Worm (Caenorhabditis elegans) whole organism, L1 larva: Measurements from ENCODE around the gene tif-1A.

ENCODE experiments used
- C04F5.9 ChIP-seq: sonication (generic microtip); optimal IDR thresholded peaks from 2 replicates; lab custom pipeline; 2016; ENCODE audit warnings: missing genetic modification characterization, missing compliant biosample characterization
- C16A3.4 ChIP-seq: fragments of 150-350 bp; optimal IDR thresholded peaks from 2 replicates; lab custom pipeline; 2014; ENCODE audit warnings: missing biosample characterization, missing genetic modification characterization
- C34B4.2 ChIP-seq: sonication (generic microtip); optimal IDR thresholded peaks from 2 replicates; lab custom pipeline; 2017; ENCODE audit warnings: mild to moderate bottlenecking, missing genetic modification characterization, missing compliant biosample characterization
- alr-1 ChIP-seq: fragments of 200-800 bp; sonication (Bioruptor generic); optimal IDR thresholded peaks from 2 replicates; lab custom pipeline; 2018; ENCODE audit warnings: borderline replicate concordance, mild to moderate bottlenecking, missing genetic modification characterization, missing compliant biosample characterization
- ama-1 ChIP-seq: fragments of 150-350 bp; optimal IDR thresholded peaks from 2 replicates; lab custom pipeline; 2014
- blmp-1 ChIP-seq: fragments of 150-350 bp; optimal IDR thresholded peaks from 2 replicates; lab custom pipeline; 2014; ENCODE audit warnings: missing biosample characterization, missing genetic modification characterization
- ceh-63 ChIP-seq: fragments of 200-800 bp; sonication (Bioruptor generic); optimal IDR thresholded peaks from 2 replicates; lab custom pipeline; 2018; ENCODE audit warnings: mild to moderate bottlenecking, missing genetic modification characterization, missing compliant biosample characterization
- ceh-90 ChIP-seq: sonication (generic microtip); optimal IDR thresholded peaks from 2 replicates; lab custom pipeline; 2016; ENCODE audit warnings: missing genetic modification characterization, missing compliant biosample characterization
- efl-1 ChIP-seq, 4 experiments: fragments of 150-350 bp; optimal IDR thresholded peaks in 3 of 4; peaks in 1 of 4; 1 replicate in 1 of 4; 2 replicates in 3 of 4; lab custom pipeline; 2014; ENCODE audit warnings: missing biosample characterization in 2 of 4, missing genetic modification characterization in 2 of 4, missing genetic modification reagents in 2 of 4
- egl-13 ChIP-seq: sonication (generic microtip); optimal IDR thresholded peaks from 2 replicates; lab custom pipeline; 2016; ENCODE audit warnings: missing genotype, missing genetic modification reagents, missing genetic modification characterization, missing compliant biosample characterization
- fkh-10 ChIP-seq: sonication (generic microtip); optimal IDR thresholded peaks from 2 replicates; lab custom pipeline; 2017; ENCODE audit warnings: missing biosample characterization, missing genetic modification reagents, missing genetic modification characterization
- fkh-4 ChIP-seq: sonication (generic microtip); optimal IDR thresholded peaks from 2 replicates; lab custom pipeline; 2016; ENCODE audit warnings: missing compliant biosample characterization, missing genetic modification characterization, borderline replicate concordance
- fkh-8 ChIP-seq: sonication (generic microtip); optimal IDR thresholded peaks from 2 replicates; lab custom pipeline; 2016; ENCODE audit warnings: mild to moderate bottlenecking, missing genetic modification characterization, missing compliant biosample characterization
- fos-1 ChIP-seq: fragments of 150-350 bp; optimal IDR thresholded peaks from 2 replicates; lab custom pipeline; 2014; ENCODE audit warnings: missing biosample characterization, missing genetic modification characterization
- grh-1 ChIP-seq: fragments of 200-800 bp; sonication (Bioruptor generic); IDR thresholded peaks from 2 replicates; pipeline ENCODE4 v1.3.6; 2022; ENCODE audit warnings: missing genetic modification reagents, missing genetic modification characterization, missing compliant biosample characterization
- hlh-17 ChIP-seq: fragments of 200-800 bp; sonication (Bioruptor generic); optimal IDR thresholded peaks from 2 replicates; lab custom pipeline; 2018; ENCODE audit warnings: missing genetic modification characterization, mild to moderate bottlenecking, missing compliant biosample characterization, moderate library complexity, borderline replicate concordance
- isw-1 ChIP-seq: fragments of 200-800 bp; sonication (Bioruptor generic); IDR thresholded peaks from 2 replicates; pipeline ENCODE4 v1.3.6; 2022; ENCODE audit warnings: missing genetic modification characterization, missing compliant biosample characterization
- lin-13 ChIP-seq: fragments of 150-350 bp; optimal IDR thresholded peaks from 2 replicates; lab custom pipeline; 2014; ENCODE audit warnings: missing biosample characterization, missing genetic modification reagents, missing genetic modification characterization
- lin-14 ChIP-seq: fragments of 200-800 bp; sonication (Bioruptor generic); optimal IDR thresholded peaks from 2 replicates; lab custom pipeline; 2018; ENCODE audit warnings: mild to moderate bottlenecking, missing genetic modification characterization, moderate library complexity, missing compliant biosample characterization
- lin-15B ChIP-seq: fragments of 150-350 bp; sonication (generic microtip); optimal IDR thresholded peaks from 3 replicates; lab custom pipeline; 2014; ENCODE audit warnings: missing biosample characterization, missing genetic modification characterization
- lin-35 ChIP-seq, 2 experiments: fragments of 150-350 bp; optimal IDR thresholded peaks; 2 replicates each; lab custom pipeline; 2014; ENCODE audit warnings: missing biosample characterization in 2 of 2, missing genetic modification characterization in 2 of 2, missing genetic modification reagents in 2 of 2
- lsy-2 ChIP-seq, 2 experiments: fragments of 150-350 bp; optimal IDR thresholded peaks; 2 replicates each; lab custom pipeline; 2014; ENCODE audit warnings: missing biosample characterization in 2 of 2, missing genetic modification characterization in 2 of 2
- mab-9 ChIP-seq: fragments of 200-800 bp; sonication (Bioruptor generic); IDR thresholded peaks from 2 replicates; pipeline ENCODE4 v1.3.6; 2022; ENCODE audit warnings: missing genetic modification reagents, missing genetic modification characterization, missing compliant biosample characterization
- mdl-1 ChIP-seq, 2 experiments: fragments of 150-350 bp; optimal IDR thresholded peaks; 2 replicates each; lab custom pipeline; 2014 to 2017; ENCODE audit warnings: missing biosample characterization in 2 of 2, missing genetic modification characterization in 2 of 2, inconsistent platforms in 1 of 2
- mep-1 ChIP-seq: fragments of 150-350 bp; optimal IDR thresholded peaks from 2 replicates; lab custom pipeline; 2014; ENCODE audit warnings: missing biosample characterization, missing genetic modification characterization
- nhr-12 ChIP-seq: sonication (generic microtip); optimal IDR thresholded peaks from 2 replicates; lab custom pipeline; 2017; ENCODE audit warnings: missing biosample characterization, missing genetic modification characterization
- nhr-28 ChIP-seq: fragments of 150-350 bp; optimal IDR thresholded peaks from 2 replicates; lab custom pipeline; 2014; ENCODE audit warnings: missing biosample characterization, missing genetic modification characterization
- nhr-71 ChIP-seq: sonication (generic microtip); optimal IDR thresholded peaks from 2 replicates; lab custom pipeline; 2016; ENCODE audit warnings: mild to moderate bottlenecking, missing genetic modification characterization, moderate library complexity, missing compliant biosample characterization
- nhr-76 ChIP-seq: sonication (generic microtip); optimal IDR thresholded peaks from 2 replicates; lab custom pipeline; 2017; ENCODE audit warnings: missing biosample characterization, missing genetic modification characterization
- nhr-77 ChIP-seq: fragments of 150-350 bp; optimal IDR thresholded peaks from 2 replicates; lab custom pipeline; 2014; ENCODE audit warnings: missing biosample characterization, missing genetic modification characterization
- nhr-84 ChIP-seq: sonication (generic microtip); optimal IDR thresholded peaks from 2 replicates; lab custom pipeline; 2017; ENCODE audit warnings: missing biosample characterization, missing genetic modification characterization
- snu-23 ChIP-seq: sonication (generic microtip); optimal IDR thresholded peaks from 2 replicates; lab custom pipeline; 2016; ENCODE audit warnings: missing genetic modification characterization, missing compliant biosample characterization
- sptf-1 ChIP-seq: fragments of 150-350 bp; optimal IDR thresholded peaks from 2 replicates; lab custom pipeline; 2014; ENCODE audit warnings: missing biosample characterization, missing genetic modification characterization
- sup-37 ChIP-seq: fragments of 200-800 bp; sonication (Bioruptor generic); optimal IDR thresholded peaks from 2 replicates; lab custom pipeline; 2018; ENCODE audit warnings: mild to moderate bottlenecking, missing genetic modification characterization, missing compliant biosample characterization
- swsn-7 ChIP-seq: sonication (generic microtip); optimal IDR thresholded peaks from 2 replicates; lab custom pipeline; 2016; ENCODE audit warnings: missing genetic modification characterization, missing compliant biosample characterization
- unc-130 ChIP-seq: fragments of 150-350 bp; optimal IDR thresholded peaks from 2 replicates; lab custom pipeline; 2017; ENCODE audit warnings: missing biosample characterization, missing genetic modification characterization, inconsistent platforms
- unc-30 ChIP-seq: sonication (generic microtip); optimal IDR thresholded peaks from 2 replicates; lab custom pipeline; 2017; ENCODE audit warnings: missing biosample characterization, missing genetic modification characterization
- unc-62 ChIP-seq: fragments of 150-350 bp; optimal IDR thresholded peaks from 2 replicates; lab custom pipeline; 2014; ENCODE audit warnings: missing biosample characterization, missing genetic modification reagents, missing genetic modification characterization
- unc-86 ChIP-seq: sonication (generic microtip); optimal IDR thresholded peaks from 2 replicates; lab custom pipeline; 2016; ENCODE audit warnings: missing genetic modification characterization, missing compliant biosample characterization
- unc-98 ChIP-seq: fragments of 200-800 bp; sonication (Bioruptor generic); IDR thresholded peaks from 2 replicates; pipeline ENCODE4 v1.3.6; 2022; ENCODE audit warnings: missing genetic modification characterization, missing compliant biosample characterization
- vab-15 ChIP-seq: sonication (generic microtip); optimal IDR thresholded peaks from 2 replicates; lab custom pipeline; 2017; ENCODE audit warnings: missing genotype, mild to moderate bottlenecking, missing genetic modification characterization, missing compliant biosample characterization
- zag-1 ChIP-seq: fragments of 150-350 bp; optimal IDR thresholded peaks from 2 replicates; lab custom pipeline; 2014; ENCODE audit warnings: missing biosample characterization, missing genetic modification characterization
- zip-4 ChIP-seq: fragments of 200-800 bp; sonication (Bioruptor generic); optimal IDR thresholded peaks from 2 replicates; lab custom pipeline; 2018; ENCODE audit warnings: mild to moderate bottlenecking, missing genetic modification characterization, moderate library complexity, missing compliant biosample characterization

tif-1A gene

ce11 chrIII:4010168-4010567, 6.3 kb upstream of the tif-1A start (continued):
- no peak for TF ChIP-seq sptf-1 (tag; lab: Kevin White, UChicago)
- no peak for TF ChIP-seq zip-4
- TF ChIP-seq C34B4.2 (tag; lab: Kevin White, UChicago), result no peak
- TF ChIP-seq alr-1 (tag; lab: Kevin White, UChicago), result no peak
- TF ChIP-seq snu-23, result peak; percentile 38
- TF ChIP-seq mdl-1 (tag; optimal IDR thresholded peaks at IDR 0.05; lab: Kevin White, UChicago), result peak in 1 of 2 experiments; percentile 12
- TF ChIP-seq ceh-63 (GFP tag; lab: Kevin White, UChicago), result no peak
- no peak for TF ChIP-seq nhr-28
- no peak for TF ChIP-seq fkh-8 (tag; lab: Kevin White, UChicago)
- peak; percentile 3 for TF ChIP-seq swsn-7
- TF ChIP-seq zag-1 (tag; lab: Kevin White, UChicago), result no peak
- no peak for TF ChIP-seq isw-1 (GFP tag; lab: Robert Waterston, UW)
- no peak for TF ChIP-seq unc-98 (GFP tag; lab: Robert Waterston, UW)
- TF ChIP-seq C16A3.4 (tag; lab: Kevin White, UChicago), result no peak
- TF ChIP-seq nhr-76 (tag; lab: Kevin White, UChicago), result no peak
- TF ChIP-seq C04F5.9 (tag; lab: Kevin White, UChicago), result no peak
- TF ChIP-seq lin-15B (tag; lab: Kevin White, UChicago), result no peak
- no peak for TF ChIP-seq vab-15 (tag; lab: Kevin White, UChicago)
- peak; percentile 73 for TF ChIP-seq lin-14 (GFP tag; lab: Kevin White, UChicago)

ce11 chrIII:4009181-4009580, 5.3 kb upstream of the tif-1A start:
- TF ChIP-seq mep-1 (tag; lab: Kevin White, UChicago), result no peak
- TF ChIP-seq unc-62 (GFP tag; lab: Kevin White, UChicago), result no peak
- TF ChIP-seq lsy-2 (tag; optimal IDR thresholded peaks at IDR 0.05; lab: Kevin White, UChicago), result no peak
- no peak for TF ChIP-seq nhr-84
- no peak for TF ChIP-seq fkh-10
- TF ChIP-seq unc-130 (tag; lab: Kevin White, UChicago), result no peak
- no peak for TF ChIP-seq ama-1 (lab: Kevin White, UChicago)
- no peak for TF ChIP-seq fos-1 (tag; lab: Kevin White, UChicago)
- no peak for TF ChIP-seq nhr-12 (tag; lab: Kevin White, UChicago)
- no peak for TF ChIP-seq C16A3.4 (tag; lab: Kevin White, UChicago)
- TF ChIP-seq mdl-1 (tag; optimal IDR thresholded peaks at IDR 0.05; lab: Kevin White, UChicago), result no peak

- TF ChIP-seq efl-1 (optimal IDR thresholded peaks at IDR 0.05; lab: Kevin White, UChicago) (no peak), efl-1 (GFP tag; optimal IDR thresholded peaks at IDR 0.05 in 1 of 2; lab: Kevin White, UChicago) (peak in 1 of 2 experiments; percentile 64), mdl-1 (tag; optimal IDR thresholded peaks at IDR 0.05; lab: Kevin White, UChicago) (no peak), ama-1 (lab: Kevin White, UChicago) (no peak), lin-35 (GFP tag; optimal IDR thresholded peaks at IDR 0.05; lab: Kevin White, UChicago) (no peak)
Measured at ce11 chrIII:4007017-4007416, 3.1 kb upstream of the tif-1A start.

ce11 chrIII:4005446-4006192, 1.7 kb upstream of the tif-1A start, which contains the start of gene pxd-1:
Gene pxd-1 (plus strand): TSS chrIII:4006142.
- TF ChIP-seq egl-13 (tag; lab: Kevin White, UChicago), result no peak
- no peak for TF ChIP-seq fkh-8 (tag; lab: Kevin White, UChicago)
- no peak for TF ChIP-seq fos-1 (tag; lab: Kevin White, UChicago)
- TF ChIP-seq fkh-10, result peak; percentile 56
- no peak for TF ChIP-seq zag-1 (tag; lab: Kevin White, UChicago)
- TF ChIP-seq ceh-63 (GFP tag; lab: Kevin White, UChicago), result no peak
- TF ChIP-seq snu-23, result peak; percentile 18
- no peak for TF ChIP-seq unc-30 (tag; lab: Kevin White, UChicago)
- TF ChIP-seq nhr-28, result no peak
- peak; percentile 55 for TF ChIP-seq nhr-71
- TF ChIP-seq C04F5.9 (tag; lab: Kevin White, UChicago), result no peak
- TF ChIP-seq blmp-1 (tag; lab: Kevin White, UChicago), result no peak
- no peak for TF ChIP-seq unc-130 (tag; lab: Kevin White, UChicago)
- no peak for TF ChIP-seq sup-37 (GFP tag; lab: Kevin White, UChicago)
- TF ChIP-seq swsn-7, result no peak
- TF ChIP-seq unc-86 (tag; lab: Kevin White, UChicago), result no peak
- TF ChIP-seq hlh-17 (GFP tag; lab: Kevin White, UChicago), result no peak
- no peak for TF ChIP-seq efl-1 (optimal IDR thresholded peaks at IDR 0.05; lab: Kevin White, UChicago)
- no peak for TF ChIP-seq efl-1 (GFP tag; optimal IDR thresholded peaks at IDR 0.05 in 1 of 2; lab: Kevin White, UChicago)
- TF ChIP-seq lsy-2 (tag; optimal IDR thresholded peaks at IDR 0.05; lab: Kevin White, UChicago), result peak; percentile 4 to 37
- TF ChIP-seq vab-15 (tag; lab: Kevin White, UChicago), result peak; percentile 37
- TF ChIP-seq lin-15B (tag; lab: Kevin White, UChicago), result no peak
- no peak for TF ChIP-seq lin-13 (GFP tag; lab: Kevin White, UChicago)
- no peak for TF ChIP-seq grh-1 (GFP tag; lab: Robert Waterston, UW)
- no peak for TF ChIP-seq nhr-77
- no peak for TF ChIP-seq fkh-4 (tag; lab: Kevin White, UChicago)
- TF ChIP-seq mab-9 (GFP tag; lab: Robert Waterston, UW), result no peak
- no peak for TF ChIP-seq alr-1 (tag; lab: Kevin White, UChicago)
- no peak for TF ChIP-seq ceh-90 (tag; lab: Kevin White, UChicago)
